Fruit fly (Drosophila melanogaster) whole organism, embryonic: ENCODE measurements around the gene CG34126.

Experiments used
- C15 ChIP-seq: fragments of 200-800 bp; sonication (Bioruptor generic); IDR thresholded peaks from 3 replicates; pipeline ENCODE4 v1.3.6; 2022; ENCODE audit warnings: missing biosample characterization, missing genetic modification characterization
- CG10147 ChIP-seq: fragments of 200-800 bp; sonication (Bioruptor generic); optimal IDR thresholded peaks from 2 replicates; lab custom pipeline; 2019; ENCODE audit warnings: missing biosample characterization, mild to moderate bottlenecking, missing genetic modification characterization, moderate library complexity
- CG10565 ChIP-seq: fragments of 200-800 bp; sonication (Bioruptor generic); optimal IDR thresholded peaks from 3 replicates; lab custom pipeline; 2016; ENCODE audit warnings: missing biosample characterization, mild to moderate bottlenecking, missing genetic modification characterization
- CG10654 ChIP-seq: fragments of 200-800 bp; sonication (Bioruptor generic); optimal IDR thresholded peaks from 2 replicates; lab custom pipeline; 2016; ENCODE audit warnings: missing biosample characterization, missing genetic modification characterization
- CG11247 ChIP-seq: fragments of 200-800 bp; sonication (Bioruptor generic); IDR thresholded peaks from 2 replicates; pipeline ENCODE4 v1.3.6; 2022; ENCODE audit warnings: missing biosample characterization, missing genetic modification characterization
- CG14050 ChIP-seq: fragments of 200-800 bp; sonication (Bioruptor generic); IDR thresholded peaks from 3 replicates; pipeline ENCODE4 v1.3.6; 2022; ENCODE audit warnings: missing biosample characterization, missing genetic modification characterization
- CG14667 ChIP-seq: fragments of 200-800 bp; sonication (Bioruptor generic); IDR thresholded peaks from 2 replicates; pipeline ENCODE4 v1.3.6; 2022; ENCODE audit warnings: missing biosample characterization, missing genetic modification characterization
- CG15269 ChIP-seq: fragments of 200-800 bp; sonication (Bioruptor generic); optimal IDR thresholded peaks from 2 replicates; lab custom pipeline; 2018; ENCODE audit warnings: missing biosample characterization, mild to moderate bottlenecking, missing genetic modification characterization, moderate library complexity
- CG1647 ChIP-seq: fragments of 200-800 bp; sonication (Bioruptor generic); optimal IDR thresholded peaks from 3 replicates; lab custom pipeline; 2016; ENCODE audit warnings: missing biosample characterization, missing genetic modification characterization
- CG18599 ChIP-seq: fragments of 200-800 bp; sonication (Bioruptor generic); optimal IDR thresholded peaks from 3 replicates; lab custom pipeline; 2017; ENCODE audit warnings: missing biosample characterization, missing genetic modification characterization, mild to moderate bottlenecking, moderate library complexity, missing genetic modification reagents
- CG2129 ChIP-seq: fragments of 200-800 bp; sonication (Bioruptor generic); IDR thresholded peaks from 2 replicates; pipeline ENCODE4 v1.3.6; 2022; ENCODE audit warnings: missing biosample characterization, missing genetic modification characterization; ENCODE audit not compliant: partially characterized antibody
- CG34376 ChIP-seq: fragments of 200-800 bp; sonication (Bioruptor generic); optimal IDR thresholded peaks from 2 replicates; lab custom pipeline; 2018; ENCODE audit warnings: missing biosample characterization, mild to moderate bottlenecking, missing genetic modification characterization
- CG3726 ChIP-seq: fragments of 200-800 bp; sonication (Bioruptor generic); IDR thresholded peaks from 3 replicates; pipeline ENCODE4, ENCODE4 v1.3.6; 2022; ENCODE audit warnings: missing biosample characterization, missing genetic modification characterization
- CG3838 ChIP-seq: fragments of 200-800 bp; sonication (Bioruptor generic); optimal IDR thresholded peaks from 3 replicates; lab custom pipeline; 2016; ENCODE audit warnings: missing biosample characterization, missing genetic modification characterization
- CG4404 ChIP-seq: fragments of 200-800 bp; sonication (Bioruptor generic); IDR thresholded peaks from 2 replicates; pipeline ENCODE4 v1.3.6; 2022; ENCODE audit warnings: missing biosample characterization, missing genetic modification characterization
- CG6175 ChIP-seq: fragments of 200-800 bp; sonication (Bioruptor generic); IDR thresholded peaks from 3 replicates; pipeline ENCODE4 v1.3.6; 2022; ENCODE audit warnings: missing biosample characterization, missing genetic modification characterization
- CG6272 ChIP-seq: fragments of 200-800 bp; sonication (Bioruptor generic); IDR thresholded peaks from 2 replicates; pipeline ENCODE4 v1.3.6; 2022; ENCODE audit warnings: missing biosample characterization, missing genetic modification characterization
- CG9215 ChIP-seq: fragments of 200-800 bp; sonication (Bioruptor generic); IDR thresholded peaks from 2 replicates; pipeline ENCODE4 v1.3.6; 2022; ENCODE audit warnings: missing biosample characterization, missing genetic modification characterization
- Deaf1 ChIP-seq: fragments of 200-800 bp; optimal IDR thresholded peaks from 3 replicates; lab custom pipeline; 2019; ENCODE audit warnings: missing biosample characterization, mild to moderate bottlenecking, missing genetic modification characterization, moderate library complexity
- Dip2 ChIP-seq: fragments of 200-800 bp; sonication (Bioruptor generic); IDR thresholded peaks from 2 replicates; pipeline ENCODE4 v1.3.6; 2022; ENCODE audit warnings: missing biosample characterization, missing genetic modification characterization
- Dll ChIP-seq: fragments of 200-800 bp; sonication (Bioruptor generic); IDR thresholded peaks from 4 replicates; pipeline ENCODE4 v1.3.6; 2022; ENCODE audit warnings: missing biosample characterization, missing genetic modification characterization; ENCODE audit not compliant: partially characterized antibody
- E2f1 ChIP-seq: fragments of 200-800 bp; sonication (Bioruptor generic); IDR thresholded peaks from 2 replicates; pipeline ENCODE4 v1.3.6; 2022; ENCODE audit warnings: missing biosample characterization, missing genetic modification characterization
- HmgD ChIP-seq: fragments of 200-800 bp; sonication (Bioruptor generic); optimal IDR thresholded peaks from 3 replicates; lab custom pipeline; 2016; ENCODE audit warnings: missing biosample characterization, missing genetic modification characterization
- MTF-1 ChIP-seq: fragments of 200-800 bp; sonication (Bioruptor generic); optimal IDR thresholded peaks from 2 replicates; lab custom pipeline; 2018; ENCODE audit warnings: missing biosample characterization, mild to moderate bottlenecking, missing genetic modification characterization, borderline replicate concordance
- Neu2 ChIP-seq: fragments of 200-800 bp; sonication (Bioruptor generic); optimal IDR thresholded peaks from 3 replicates; lab custom pipeline; 2016; ENCODE audit warnings: missing biosample characterization, missing genetic modification characterization, borderline replicate concordance
- Oaz ChIP-seq: fragments of 200-800 bp; sonication (Bioruptor generic); IDR thresholded peaks from 2 replicates; pipeline ENCODE4 v1.3.6; 2022; ENCODE audit warnings: missing biosample characterization, missing genetic modification characterization
- Ptx1 ChIP-seq: fragments of 200-800 bp; sonication (Bioruptor generic); IDR thresholded peaks from 2 replicates; pipeline ENCODE4 v1.3.6; 2022; ENCODE audit warnings: missing biosample characterization, missing genetic modification characterization
- Tbp ChIP-seq: fragments of >200 bp; optimal IDR thresholded peaks from 2 replicates; lab custom pipeline; 2018; ENCODE audit warnings: missing biosample characterization, missing genetic modification characterization
- ab ChIP-seq: fragments of 200-800 bp; sonication (Bioruptor generic); optimal IDR thresholded peaks from 2 replicates; lab custom pipeline; 2016; ENCODE audit warnings: missing biosample characterization, missing genetic modification characterization
- ap ChIP-seq: fragments of 200-800 bp; sonication (Bioruptor generic); IDR thresholded peaks from 2 replicates; pipeline ENCODE4 v1.3.6; 2022; ENCODE audit warnings: missing biosample characterization, missing genetic modification characterization
- crol ChIP-seq: fragments of 200-800 bp; sonication (Bioruptor generic); IDR thresholded peaks from 2 replicates; pipeline ENCODE4 v1.3.6; 2022; ENCODE audit warnings: missing biosample characterization, missing genetic modification characterization
- ewg ChIP-seq: fragments of 200-800 bp; sonication (Bioruptor generic); optimal IDR thresholded peaks from 3 replicates; lab custom pipeline; 2017; ENCODE audit warnings: mild to moderate bottlenecking, missing biosample characterization, missing genetic modification reagents, missing genetic modification characterization
- fd96Cb ChIP-seq: fragments of 200-800 bp; sonication (Bioruptor generic); optimal IDR thresholded peaks from 2 replicates; lab custom pipeline; 2018; ENCODE audit warnings: missing biosample characterization, mild to moderate bottlenecking, missing genetic modification characterization, moderate library complexity
- grau ChIP-seq: fragments of 200-800 bp; optimal IDR thresholded peaks from 3 replicates; lab custom pipeline; 2019; ENCODE audit warnings: missing biosample characterization, mild to moderate bottlenecking, missing genetic modification characterization, moderate library complexity
- hth ChIP-seq: fragments of >200 bp; optimal IDR thresholded peaks from 2 replicates; lab custom pipeline; 2017; ENCODE audit warnings: inconsistent platforms
- jigr1 ChIP-seq: fragments of 200-800 bp; sonication (Bioruptor generic); IDR thresholded peaks from 3 replicates; pipeline ENCODE4 v1.3.6; 2022; ENCODE audit warnings: missing biosample characterization, missing genetic modification characterization
- mld ChIP-seq: fragments of 200-800 bp; sonication (Bioruptor generic); IDR thresholded peaks from 3 replicates; pipeline ENCODE4 v1.3.6; 2022; ENCODE audit warnings: missing biosample characterization, missing genetic modification characterization; ENCODE audit not compliant: partially characterized antibody
- nmo ChIP-seq: fragments of 200-800 bp; sonication (Bioruptor generic); optimal IDR thresholded peaks from 2 replicates; lab custom pipeline; 2018; ENCODE audit warnings: missing biosample characterization, mild to moderate bottlenecking, missing genetic modification characterization, moderate library complexity
- org-1 ChIP-seq: fragments of 200-800 bp; sonication (Bioruptor generic); optimal IDR thresholded peaks from 2 replicates; lab custom pipeline; 2017; ENCODE audit warnings: missing biosample characterization, missing genetic modification characterization
- peb ChIP-seq: fragments of 200-800 bp; sonication (Bioruptor generic); IDR thresholded peaks from 2 replicates; pipeline ENCODE4 v1.3.6; 2022; ENCODE audit warnings: missing biosample characterization, missing genetic modification characterization
- sisA ChIP-seq: fragments of 200-800 bp; sonication (Bioruptor generic); IDR thresholded peaks from 2 replicates; pipeline ENCODE4 v1.3.6; 2022; ENCODE audit warnings: missing biosample characterization, missing genetic modification characterization
- slbo ChIP-seq: fragments of 200-800 bp; sonication (Bioruptor generic); IDR thresholded peaks from 2 replicates; pipeline ENCODE4 v1.3.6; 2022; ENCODE audit warnings: missing biosample characterization, missing genetic modification characterization
- stc ChIP-seq: fragments of 200-800 bp; sonication (Bioruptor generic); IDR thresholded peaks from 2 replicates; pipeline ENCODE4 v1.3.6; 2022; ENCODE audit warnings: missing biosample characterization, missing genetic modification characterization

The CG34126 gene

DNA sequence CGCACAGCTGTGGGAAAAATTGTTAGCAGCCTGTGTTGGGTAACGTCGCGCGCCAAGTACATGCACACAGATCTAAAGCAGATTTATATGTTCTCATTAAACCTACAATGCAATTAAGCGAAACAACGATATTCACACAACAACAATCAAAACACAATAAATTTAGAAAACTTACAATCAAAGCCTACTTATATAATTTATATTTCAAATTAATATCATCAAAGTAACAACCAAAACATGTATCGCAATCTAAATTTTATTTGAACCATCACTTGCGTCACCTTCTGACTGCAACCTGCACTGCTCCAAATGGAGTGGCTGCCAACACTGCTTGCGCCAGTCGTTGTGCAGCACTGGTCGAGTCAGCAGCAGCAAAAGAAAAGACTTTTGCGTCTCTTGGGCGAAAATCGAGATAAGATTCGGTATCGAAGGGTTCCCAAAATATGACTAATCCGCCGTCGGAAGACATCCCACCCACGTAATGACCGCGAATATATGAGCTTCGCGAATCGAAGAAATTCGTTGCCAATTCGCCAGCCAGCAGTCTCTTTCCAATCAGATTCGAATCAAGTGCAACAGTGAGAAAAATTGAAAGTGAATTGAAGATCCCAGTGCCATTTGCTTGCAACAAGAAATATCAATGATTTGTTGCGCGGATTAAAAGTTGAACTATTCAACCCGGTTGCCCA is at the start of gene CG34126, which contains the start of gene CG8892 (continued):
- peak; percentile 98 for TF ChIP-seq CG10654 (GFP tag; lab: Kevin White, UChicago)
- peak; percentile 92 for TF ChIP-seq CG6175
- peak; percentile 96 for TF ChIP-seq org-1 (GFP tag; lab: Kevin White, UChicago)
- peak; percentile 89 for TF ChIP-seq C15 (GFP tag; lab: Robert Waterston, UW)
- peak; percentile 98 for TF ChIP-seq slbo
- peak; percentile 92 for TF ChIP-seq CG10565 (GFP tag; lab: Kevin White, UChicago)
- peak; percentile 88 for TF ChIP-seq stc (GFP tag; lab: Robert Waterston, UW)
- TF ChIP-seq hth = no peak
- TF ChIP-seq ab (GFP tag; lab: Kevin White, UChicago) = peak; percentile 96
- TF ChIP-seq CG18599 (GFP tag; lab: Kevin White, UChicago) = peak; percentile 98
- TF ChIP-seq Dip2 = peak; percentile 71
- peak; percentile 81 for TF ChIP-seq MTF-1 (GFP tag; lab: Kevin White, UChicago)
- TF ChIP-seq sisA = peak; percentile 98
- TF ChIP-seq Deaf1 (tag; lab: Kevin White, UChicago) = peak; percentile 81
- peak; percentile 94 for TF ChIP-seq CG10147 (GFP tag; lab: Kevin White, UChicago)
- TF ChIP-seq CG14050 (GFP tag; lab: Robert Waterston, UW) = peak; percentile 89
- TF ChIP-seq grau (tag; lab: Kevin White, UChicago) = peak; percentile 96
- TF ChIP-seq Neu2 = peak; percentile 72
- TF ChIP-seq jigr1 (GFP tag; lab: Robert Waterston, UW) = peak; percentile 95
- TF ChIP-seq CG3726 = peak; percentile 92; the same call in 2 of the 3 replicates
- TF ChIP-seq ewg = peak; percentile 95
- no peak for TF ChIP-seq crol
- peak; percentile 98 for TF ChIP-seq nmo (GFP tag; lab: Kevin White, UChicago)
- no peak for TF ChIP-seq mld
- TF ChIP-seq Tbp (GFP tag; lab: Kevin White, UChicago) = peak; percentile 75
- peak; percentile 97 for TF ChIP-seq CG34376 (GFP tag; lab: Kevin White, UChicago)
- peak; percentile 97 for TF ChIP-seq CG6272 (GFP tag; lab: Robert Waterston, UW)
- TF ChIP-seq CG1647 (GFP tag; lab: Kevin White, UChicago) = peak; percentile 98
- TF ChIP-seq CG3838 = peak; percentile 87
- TF ChIP-seq CG14667 = peak; percentile 95
- TF ChIP-seq fd96Cb (tag; lab: Kevin White, UChicago) = peak; percentile 97
- TF ChIP-seq E2f1 = peak; percentile 94
- TF ChIP-seq CG15269 (tag; lab: Kevin White, UChicago) = peak; percentile 96
- peak; percentile 90 for TF ChIP-seq HmgD (GFP tag; lab: Kevin White, UChicago)
- TF ChIP-seq peb = peak; percentile 93
- peak; percentile 98 for TF ChIP-seq Ptx1 (GFP tag; lab: Robert Waterston, UW)
- TF ChIP-seq CG9215 = peak; percentile 97
- peak; percentile 96 for TF ChIP-seq CG11247
- TF ChIP-seq Oaz (GFP tag; lab: Robert Waterston, UW) = peak; percentile 90
- TF ChIP-seq CG2129 (GFP tag; lab: Robert Waterston, UW) = no peak
- peak; percentile 99 for TF ChIP-seq CG4404
- TF ChIP-seq Dll (GFP tag; lab: Robert Waterston, UW) = peak; percentile 53; the same call in 1 of the 4 replicates
- peak; percentile 85 for TF ChIP-seq ap (GFP tag; lab: Robert Waterston, UW)
